Fruit fly (Drosophila melanogaster): Measurements from ENCODE around the gene CG10581.

CG10581 gene

DNA sequence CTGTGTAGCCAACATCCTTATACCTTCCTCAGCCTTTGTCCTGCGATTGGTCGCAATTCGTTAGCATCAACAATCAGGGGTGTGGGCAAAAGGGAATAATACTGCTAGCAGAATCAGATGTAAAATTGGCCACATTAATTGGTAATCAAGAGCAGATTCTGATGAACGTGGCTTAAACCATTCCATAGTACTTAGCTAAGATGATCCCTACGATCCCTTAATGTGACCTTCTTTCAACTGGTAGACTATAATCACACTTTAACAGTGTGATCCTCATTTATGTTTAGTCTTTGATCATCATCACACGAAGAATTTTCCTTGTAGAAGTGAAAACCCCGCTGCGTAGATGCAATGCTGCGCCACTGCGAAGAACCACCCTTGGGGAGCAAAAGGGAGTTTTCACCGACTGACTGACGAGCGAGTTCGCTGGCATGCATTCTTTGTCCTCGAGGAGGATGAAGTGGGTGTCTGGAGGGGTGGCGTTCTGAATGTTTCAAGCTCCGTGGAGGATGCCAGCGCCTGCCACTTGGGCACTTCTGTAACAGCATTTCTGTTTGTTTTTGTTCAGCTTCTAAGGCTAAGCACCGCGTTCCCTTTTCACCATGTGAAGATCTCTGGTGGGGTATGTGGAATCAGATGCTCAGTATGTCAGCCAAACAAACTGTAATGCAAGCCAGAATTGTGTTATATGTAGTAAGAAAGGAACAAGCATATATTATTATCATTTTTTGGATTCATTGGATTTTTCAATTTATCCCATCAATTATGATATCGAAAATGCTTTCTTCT lies 10.1 kb upstream of the CG10581 start:
- TF ChIP-seq CG5204 (GFP tag; optimal IDR thresholded peaks at IDR 0.05) (no peak), CG14711 (tag; optimal IDR thresholded peaks at IDR 0.05) (no peak), CG7101 (tag; optimal IDR thresholded peaks at IDR 0.05) (no peak), tj (GFP tag; optimal IDR thresholded peaks at IDR 0.05) (no peak), pad (GFP tag; optimal IDR thresholded peaks at IDR 0.05) (no peak), ovo (GFP tag; optimal IDR thresholded peaks at IDR 0.05) (no peak), kay (GFP tag; ENCODE audit: borderline replicate concordance) (no peak)

DNA sequence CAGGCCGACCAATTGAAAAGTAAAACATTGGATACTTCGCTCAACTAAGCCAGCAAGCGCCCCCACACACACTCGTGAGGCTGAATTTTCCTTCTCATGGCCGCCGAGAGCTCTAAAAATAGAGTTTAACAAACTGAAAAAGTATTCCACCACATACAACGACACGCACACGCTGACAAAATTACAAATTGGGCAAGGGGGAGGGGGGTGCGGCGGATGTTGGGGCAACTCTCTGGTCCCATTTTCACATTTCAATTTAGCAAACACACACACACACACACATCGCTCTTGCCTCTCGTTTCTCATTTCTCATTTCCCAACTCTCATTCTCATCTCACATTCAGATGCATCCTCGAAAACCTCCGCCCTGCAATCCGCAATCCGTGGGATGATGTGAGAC lies 9.4 kb upstream of the CG10581 start:
- no peak for TF ChIP-seq CG11617 (GFP tag; optimal IDR thresholded peaks at IDR 0.05)
- TF ChIP-seq pad (GFP tag; optimal IDR thresholded peaks at IDR 0.05), result no peak
- no peak for TF ChIP-seq ovo (GFP tag; optimal IDR thresholded peaks at IDR 0.05)
- TF ChIP-seq CG5204 (GFP tag; optimal IDR thresholded peaks at IDR 0.05), result no peak
- TF ChIP-seq CG7045 (GFP tag; optimal IDR thresholded peaks at IDR 0.05), result no peak
- no peak for TF ChIP-seq CG7101 (tag; optimal IDR thresholded peaks at IDR 0.05)

DNA sequence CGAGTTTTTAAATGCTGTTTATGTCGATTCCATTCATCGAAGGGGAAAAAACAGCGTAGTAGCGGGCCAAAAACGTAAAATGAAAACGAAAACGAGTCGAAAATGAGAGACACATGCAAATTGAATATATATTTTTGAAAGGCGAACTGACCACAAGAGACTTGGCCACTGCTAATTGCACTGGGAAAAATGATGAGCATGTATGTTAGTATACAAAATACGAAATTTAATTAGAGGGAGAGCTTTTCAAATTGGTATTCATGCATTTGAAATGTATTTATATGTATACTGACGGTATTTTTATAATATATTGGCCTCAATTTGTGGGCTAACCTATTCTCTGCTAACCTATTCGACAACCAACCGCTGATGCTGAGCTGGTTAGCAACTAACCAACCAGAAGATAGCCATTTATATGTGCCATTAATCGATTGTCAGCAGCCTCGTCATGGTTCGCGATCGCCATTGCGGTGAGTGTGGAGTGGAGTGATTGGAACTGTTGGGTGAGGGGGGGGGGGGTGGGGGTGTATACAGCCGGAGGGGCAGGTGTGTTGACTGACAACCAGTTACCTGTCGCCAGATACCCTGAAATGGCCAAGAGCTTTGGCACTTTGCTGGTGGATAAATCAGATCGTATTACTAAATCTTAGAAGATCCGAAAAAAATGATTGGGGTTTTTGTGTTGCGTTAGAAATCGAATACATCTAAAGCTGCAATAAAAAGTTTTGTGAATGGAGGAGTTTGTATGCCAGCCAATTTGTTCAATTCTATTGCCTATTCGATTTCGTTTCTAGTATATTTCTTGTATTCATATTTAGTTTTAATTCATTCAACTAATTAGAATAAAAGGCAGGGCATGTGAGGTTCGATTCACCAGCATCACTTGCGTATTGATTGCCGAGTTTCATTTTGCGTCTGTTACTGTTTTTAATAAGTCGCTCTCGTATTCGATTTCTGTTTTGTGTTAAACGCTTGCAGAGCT lies 8.2 kb upstream of the CG10581 start:
- TF ChIP-seq toe (GFP tag; optimal IDR thresholded peaks at IDR 0.05) (no peak), pad (GFP tag; optimal IDR thresholded peaks at IDR 0.05) (no peak), Mnt (GFP tag; optimal IDR thresholded peaks at IDR 0.05) (no peak), CG1620 (GFP tag; optimal IDR thresholded peaks at IDR 0.05) (no peak), Clk (GFP tag; optimal IDR thresholded peaks at IDR 0.05) (no peak), cic (GFP tag; optimal IDR thresholded peaks at IDR 0.05) (no peak), kay (GFP tag; ENCODE audit: borderline replicate concordance) (no peak), CG11617 (GFP tag; optimal IDR thresholded peaks at IDR 0.05) (no peak), CG7045 (GFP tag; optimal IDR thresholded peaks at IDR 0.05) (peak; percentile 34)

DNA sequence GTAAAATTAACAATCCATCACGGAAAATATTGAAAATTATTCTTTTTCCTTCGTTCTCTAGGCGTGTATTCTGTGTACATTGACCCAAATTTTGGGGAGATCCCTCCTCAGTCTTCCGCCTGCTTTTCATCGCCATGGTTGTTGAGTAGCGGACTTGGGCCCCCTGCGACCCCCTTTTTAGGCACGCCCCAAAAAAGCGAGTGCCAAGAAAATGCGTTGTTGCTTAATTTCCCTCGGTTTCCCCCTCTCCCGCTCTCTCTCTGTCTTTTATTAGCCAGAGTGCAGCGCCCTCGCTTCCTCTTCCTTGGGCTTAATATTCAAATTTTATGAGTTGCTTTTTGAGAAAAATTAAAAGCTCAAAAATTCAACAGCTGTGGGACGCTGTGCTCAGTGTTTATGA lies 6.8 kb upstream of the CG10581 start:
- no peak for TF ChIP-seq tj (GFP tag; optimal IDR thresholded peaks at IDR 0.05)

DNA sequence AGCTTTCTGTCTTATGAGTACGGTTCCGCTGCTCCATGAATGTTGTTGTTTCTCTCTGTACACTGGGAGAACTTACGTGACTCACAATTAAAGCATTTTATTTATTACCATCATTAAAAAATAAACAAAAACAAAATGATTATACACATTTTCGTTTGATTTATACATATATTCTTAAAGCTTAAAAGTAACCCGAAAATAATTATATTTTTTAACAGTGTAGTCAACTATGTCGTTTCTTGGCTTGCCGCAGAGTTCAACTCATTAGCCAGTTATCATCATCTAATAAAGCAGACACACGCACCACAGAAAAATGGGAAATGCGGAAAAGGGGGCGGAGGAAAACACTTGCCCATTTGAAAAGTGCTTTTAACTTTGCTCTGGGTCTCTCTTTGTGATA lies 3.4 kb upstream of the CG10581 start:
- no peak for TF ChIP-seq CG7045 (GFP tag; optimal IDR thresholded peaks at IDR 0.05)
- TF ChIP-seq CG5204 (GFP tag; optimal IDR thresholded peaks at IDR 0.05), result no peak
- no peak for TF ChIP-seq CG1620 (GFP tag; optimal IDR thresholded peaks at IDR 0.05)
- TF ChIP-seq Hr96 (GFP tag; optimal IDR thresholded peaks at IDR 0.05), result no peak
- peak; percentile 77 for TF ChIP-seq bab1 (GFP tag; optimal IDR thresholded peaks at IDR 0.05)
- TF ChIP-seq kay (GFP tag; ENCODE audit: borderline replicate concordance), result no peak

DNA sequence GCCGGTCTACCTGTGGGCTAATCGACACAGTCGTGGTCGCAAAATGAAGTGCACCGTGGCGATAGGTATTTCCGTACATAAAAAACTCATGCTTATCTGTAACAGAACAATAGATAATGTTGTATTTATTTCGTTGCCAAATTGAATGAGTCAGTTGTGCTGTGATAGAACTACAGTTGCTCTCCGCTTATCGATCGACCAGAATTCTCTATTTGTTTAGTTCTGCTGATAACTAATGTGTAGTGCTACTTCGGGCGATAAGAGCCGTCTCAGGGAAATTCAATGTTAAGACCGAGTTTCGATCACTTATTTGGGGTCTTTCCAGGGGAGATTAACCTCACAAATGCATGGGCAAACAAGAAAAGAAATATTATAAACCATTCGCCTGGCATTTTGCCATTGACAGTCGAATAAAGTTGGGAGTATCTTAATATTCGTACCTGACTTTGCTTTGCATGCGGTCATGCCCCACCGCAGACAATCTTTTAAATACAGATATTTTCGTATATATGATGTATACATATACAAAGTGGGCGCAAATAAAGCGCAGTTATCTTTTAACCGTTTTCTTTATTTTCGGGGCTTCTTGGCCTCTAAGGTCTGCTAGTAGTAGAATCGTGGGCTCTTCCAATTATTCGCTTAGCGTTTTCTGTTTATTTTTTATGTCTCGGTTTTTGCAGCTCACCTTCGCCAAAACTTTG lies 2.4 kb upstream of the CG10581 start:
- TF ChIP-seq CG14711 (tag; optimal IDR thresholded peaks at IDR 0.05), result peak; percentile 6
- peak; percentile 27 for TF ChIP-seq Mnt (GFP tag; optimal IDR thresholded peaks at IDR 0.05)
- TF ChIP-seq kay (GFP tag; ENCODE audit: borderline replicate concordance), result no peak
- no peak for TF ChIP-seq CG5204 (GFP tag; optimal IDR thresholded peaks at IDR 0.05)
- TF ChIP-seq cic (GFP tag; optimal IDR thresholded peaks at IDR 0.05), result peak; percentile 88
- TF ChIP-seq cnc (optimal IDR thresholded peaks at IDR 0.05), result no peak
- TF ChIP-seq CG33017 (tag; optimal IDR thresholded peaks at IDR 0.05), result peak; percentile 51
- TF ChIP-seq CG1620 (GFP tag; optimal IDR thresholded peaks at IDR 0.05), result no peak
- TF ChIP-seq bab1 (GFP tag; optimal IDR thresholded peaks at IDR 0.05), result no peak
- no peak for TF ChIP-seq ovo (GFP tag; optimal IDR thresholded peaks at IDR 0.05)
- TF ChIP-seq pad (GFP tag; optimal IDR thresholded peaks at IDR 0.05), result peak; percentile 21
- peak; percentile 12 for TF ChIP-seq CG12768 (GFP tag; optimal IDR thresholded peaks at IDR 0.05)
- peak; percentile 18 for TF ChIP-seq CG7045 (GFP tag; optimal IDR thresholded peaks at IDR 0.05)
- peak; percentile 27 for TF ChIP-seq Crg-1 (GFP tag; optimal IDR thresholded peaks at IDR 0.05)
- no peak for TF ChIP-seq tj (GFP tag; optimal IDR thresholded peaks at IDR 0.05)
- TF ChIP-seq CG11617 (GFP tag; optimal IDR thresholded peaks at IDR 0.05), result peak; percentile 28
- TF ChIP-seq Hr96 (GFP tag; optimal IDR thresholded peaks at IDR 0.05), result no peak
- TF ChIP-seq CG7101 (tag; optimal IDR thresholded peaks at IDR 0.05), result peak; percentile 31
- no peak for TF ChIP-seq Clk (GFP tag; optimal IDR thresholded peaks at IDR 0.05)
- no peak for TF ChIP-seq toe (GFP tag; optimal IDR thresholded peaks at IDR 0.05)
